Fruit fly (Drosophila melanogaster) whole organism, embryonic: ENCODE data around the gene CG10638.
A peak's percentile ranks its signal among the peaks of the same experiment; 100 is the strongest.

ENCODE experiments used
- Asciz ChIP-seq: fragments of 200-800 bp; sonication (Bioruptor generic); optimal IDR thresholded peaks from 2 replicates; lab custom pipeline; 2017; ENCODE audit warnings: missing biosample characterization, mild to moderate bottlenecking, missing genetic modification characterization, missing genetic modification reagents
- B-H1 ChIP-seq: fragments of 200-800 bp; sonication (Bioruptor generic); IDR thresholded peaks from 3 replicates; pipeline ENCODE4 v1.3.6; 2022; ENCODE audit warnings: missing biosample characterization, missing genetic modification characterization
- BEAF-32 ChIP-seq: fragments of 200-800 bp; sonication (Bioruptor generic); optimal IDR thresholded peaks from 3 replicates; lab custom pipeline; 2017; ENCODE audit warnings: missing biosample characterization, missing genetic modification characterization, mild to moderate bottlenecking, moderate library complexity, missing genetic modification reagents
- CG1024 ChIP-seq: fragments of 200-800 bp; sonication (Bioruptor generic); IDR thresholded peaks from 2 replicates; pipeline ENCODE4 v1.3.6; 2022; ENCODE audit warnings: missing biosample characterization, missing genetic modification characterization
- CG10274 ChIP-seq: fragments of 200-800 bp; sonication (Bioruptor generic); optimal IDR thresholded peaks from 3 replicates; lab custom pipeline; 2017; ENCODE audit warnings: missing biosample characterization, mild to moderate bottlenecking, missing genetic modification characterization
- CG10543 ChIP-seq: fragments of 200-800 bp; sonication (Bioruptor generic); optimal IDR thresholded peaks from 3 replicates; lab custom pipeline; 2017; ENCODE audit warnings: missing biosample characterization, mild to moderate bottlenecking, missing genetic modification characterization, moderate library complexity
- CG10979 ChIP-seq: fragments of 200-800 bp; sonication (Bioruptor generic); optimal IDR thresholded peaks from 2 replicates; lab custom pipeline; 2018; ENCODE audit warnings: missing biosample characterization, mild to moderate bottlenecking, missing genetic modification characterization, moderate library complexity
- CG12155 ChIP-seq: fragments of 200-800 bp; sonication (Bioruptor generic); optimal IDR thresholded peaks from 3 replicates; lab custom pipeline; 2016; ENCODE audit warnings: missing biosample characterization, missing genetic modification characterization
- CG12744 ChIP-seq: fragments of 200-800 bp; sonication (Bioruptor generic); optimal IDR thresholded peaks from 2 replicates; lab custom pipeline; 2016; ENCODE audit warnings: missing biosample characterization, missing genetic modification characterization
- CG13424 ChIP-seq: fragments of 200-800 bp; sonication (Bioruptor generic); optimal IDR thresholded peaks from 2 replicates; lab custom pipeline; 2019; ENCODE audit warnings: missing biosample characterization, mild to moderate bottlenecking, missing genetic modification characterization, moderate library complexity
- CG13624 ChIP-seq: fragments of 200-800 bp; sonication (Bioruptor generic); optimal IDR thresholded peaks from 2 replicates; lab custom pipeline; 2016; ENCODE audit warnings: missing biosample characterization, missing genetic modification characterization
- CG14710 ChIP-seq: fragments of 200-800 bp; sonication (Bioruptor generic); optimal IDR thresholded peaks from 3 replicates; lab custom pipeline; 2019; ENCODE audit warnings: missing biosample characterization, mild to moderate bottlenecking, missing genetic modification characterization, moderate library complexity
- CG17612 ChIP-seq: fragments of 200-800 bp; sonication (Bioruptor generic); IDR thresholded peaks from 2 replicates; pipeline ENCODE4 v1.3.6; 2022; ENCODE audit warnings: missing biosample characterization, missing genetic modification characterization
- CG17802 ChIP-seq: fragments of 200-800 bp; sonication (Bioruptor generic); optimal IDR thresholded peaks from 2 replicates; lab custom pipeline; 2018; ENCODE audit warnings: missing biosample characterization, mild to moderate bottlenecking, missing genetic modification characterization, moderate library complexity
- CG2678 ChIP-seq: fragments of 200-800 bp; sonication (Bioruptor generic); optimal IDR thresholded peaks from 3 replicates; lab custom pipeline; 2019; ENCODE audit warnings: missing biosample characterization, mild to moderate bottlenecking, missing genetic modification characterization, moderate library complexity
- CG2889 ChIP-seq: fragments of 200-800 bp; sonication (Bioruptor generic); IDR thresholded peaks from 3 replicates; pipeline ENCODE4 v1.3.6; 2022; ENCODE audit warnings: missing biosample characterization, missing genetic modification characterization
- CG30020 ChIP-seq: fragments of 200-800 bp; optimal IDR thresholded peaks from 2 replicates; lab custom pipeline; 2019; ENCODE audit warnings: missing biosample characterization, mild to moderate bottlenecking, missing genetic modification characterization, moderate library complexity
- CG30431 ChIP-seq: fragments of 200-800 bp; sonication (Bioruptor generic); optimal IDR thresholded peaks from 2 replicates; lab custom pipeline; 2017; ENCODE audit warnings: missing biosample characterization, missing genetic modification characterization
- CG3163 ChIP-seq: fragments of 200-800 bp; sonication (Bioruptor generic); optimal IDR thresholded peaks from 3 replicates; lab custom pipeline; 2016; ENCODE audit warnings: missing biosample characterization, missing genetic modification characterization
- CG33557 ChIP-seq: fragments of 200-800 bp; sonication (Bioruptor generic); optimal IDR thresholded peaks from 2 replicates; lab custom pipeline; 2019; ENCODE audit warnings: missing biosample characterization, mild to moderate bottlenecking, missing genetic modification characterization, moderate library complexity
- CG4707 ChIP-seq: fragments of 200-800 bp; sonication (Bioruptor generic); optimal IDR thresholded peaks from 2 replicates; lab custom pipeline; 2018; ENCODE audit warnings: missing biosample characterization, mild to moderate bottlenecking, missing genetic modification characterization, moderate library complexity
- CG6254 ChIP-seq: fragments of 200-800 bp; sonication (Bioruptor generic); optimal IDR thresholded peaks from 3 replicates; lab custom pipeline; 2017; ENCODE audit warnings: mild to moderate bottlenecking, missing biosample characterization, missing genetic modification reagents, missing genetic modification characterization
- CG7556 ChIP-seq: fragments of 200-800 bp; sonication (Bioruptor generic); optimal IDR thresholded peaks from 2 replicates; lab custom pipeline; 2017; ENCODE audit warnings: missing biosample characterization, mild to moderate bottlenecking, missing genetic modification characterization
- CG9797 ChIP-seq: fragments of 200-800 bp; sonication (Bioruptor generic); optimal IDR thresholded peaks from 3 replicates; lab custom pipeline; 2018; ENCODE audit warnings: missing biosample characterization, mild to moderate bottlenecking, missing genetic modification characterization
- Chrac-16 ChIP-seq: fragments of 200-800 bp; sonication (Bioruptor generic); optimal IDR thresholded peaks from 3 replicates; lab custom pipeline; 2016; ENCODE audit warnings: missing biosample characterization, missing genetic modification characterization
- D ChIP-seq, 2 experiments: fragments of 200-800 bp in 1 of 2; fragments of >200 bp in 1 of 2; sonication (Bioruptor generic) in 1 of 2; optimal IDR thresholded peaks; 2 replicates in 1 of 2; 3 replicates in 1 of 2; lab custom pipeline; 2017; ENCODE audit warnings: mild to moderate bottlenecking in 1 of 2, missing biosample characterization in 1 of 2, missing genetic modification characterization in 1 of 2, missing genetic modification reagents in 1 of 2
- E2f2 ChIP-seq: fragments of 200-800 bp; sonication (Bioruptor generic); IDR thresholded peaks from 2 replicates; pipeline ENCODE4 v1.3.6; 2022; ENCODE audit warnings: missing biosample characterization, missing genetic modification characterization
- Fer1 ChIP-seq: fragments of 200-800 bp; sonication (Bioruptor generic); optimal IDR thresholded peaks from 2 replicates; lab custom pipeline; 2017; ENCODE audit warnings: missing biosample characterization, mild to moderate bottlenecking, missing genetic modification characterization
- Mes4 ChIP-seq: fragments of 200-800 bp; sonication (Bioruptor generic); optimal IDR thresholded peaks from 2 replicates; lab custom pipeline; 2016; ENCODE audit warnings: missing biosample characterization, missing genetic modification characterization
- Nf-YA ChIP-seq: fragments of 200-800 bp; sonication (Bioruptor generic); IDR thresholded peaks from 2 replicates; pipeline ENCODE4 v1.3.6; 2022; ENCODE audit warnings: missing biosample characterization, missing genetic modification characterization
- Ptx1 ChIP-seq: fragments of 200-800 bp; sonication (Bioruptor generic); IDR thresholded peaks from 2 replicates; pipeline ENCODE4 v1.3.6; 2022; ENCODE audit warnings: missing biosample characterization, missing genetic modification characterization
- Sox102F ChIP-seq: fragments of 200-800 bp; sonication (Bioruptor generic); optimal IDR thresholded peaks from 2 replicates; lab custom pipeline; 2018; ENCODE audit warnings: missing biosample characterization, mild to moderate bottlenecking, missing genetic modification characterization, moderate library complexity
- YL-1 ChIP-seq: fragments of 200-800 bp; sonication (Bioruptor generic); optimal IDR thresholded peaks from 3 replicates; lab custom pipeline; 2017; ENCODE audit warnings: missing biosample characterization, mild to moderate bottlenecking, missing genetic modification characterization
- al ChIP-seq: fragments of 200-800 bp; sonication (Bioruptor generic); IDR thresholded peaks from 2 replicates; pipeline ENCODE4 v1.3.6; 2022; ENCODE audit warnings: missing biosample characterization, missing genetic modification characterization
- ase ChIP-seq: fragments of 200-800 bp; sonication (Bioruptor generic); IDR thresholded peaks from 3 replicates; pipeline ENCODE4 v1.3.6; 2022; ENCODE audit warnings: missing biosample characterization, missing genetic modification characterization
- cas ChIP-seq: fragments of 200-800 bp; sonication (Bioruptor generic); IDR thresholded peaks from 2 replicates; pipeline ENCODE4 v1.3.6; 2022; ENCODE audit warnings: missing biosample characterization, missing genetic modification characterization
- dmrt11E ChIP-seq: fragments of 200-800 bp; sonication (Bioruptor generic); optimal IDR thresholded peaks from 3 replicates; lab custom pipeline; 2018; ENCODE audit warnings: missing biosample characterization, mild to moderate bottlenecking, missing genetic modification characterization, moderate library complexity
- gfzf ChIP-seq: fragments of 200-800 bp; sonication (Bioruptor generic); optimal IDR thresholded peaks from 2 replicates; lab custom pipeline; 2016; ENCODE audit warnings: missing biosample characterization, mild to moderate bottlenecking, missing genetic modification characterization, moderate library complexity
- hb ChIP-seq: fragments of 200-800 bp; sonication (Bioruptor generic); IDR thresholded peaks from 3 replicates; pipeline ENCODE4 v1.3.6; 2022; ENCODE audit warnings: missing biosample characterization, missing genetic modification characterization; ENCODE audit not compliant: partially characterized antibody
- inv ChIP-seq: fragments of 200-800 bp; sonication (Bioruptor generic); IDR thresholded peaks from 2 replicates; pipeline ENCODE4 v1.3.6; 2022; ENCODE audit warnings: missing biosample characterization, missing genetic modification characterization; ENCODE audit not compliant: partially characterized antibody
- jumu ChIP-seq: fragments of 200-800 bp; sonication (Bioruptor generic); optimal IDR thresholded peaks from 3 replicates; lab custom pipeline; 2016; ENCODE audit warnings: missing biosample characterization, missing genetic modification characterization
- maf-S ChIP-seq: fragments of 200-800 bp; sonication (Bioruptor generic); optimal IDR thresholded peaks from 2 replicates; lab custom pipeline; 2016; ENCODE audit warnings: missing biosample characterization, missing genetic modification characterization
- pnt ChIP-seq: fragments of 200-800 bp; sonication (Bioruptor generic); optimal IDR thresholded peaks from 3 replicates; lab custom pipeline; 2016; ENCODE audit warnings: missing biosample characterization, missing genetic modification characterization
- sens-2 ChIP-seq: fragments of 200-800 bp; sonication (Bioruptor generic); IDR thresholded peaks from 2 replicates; pipeline ENCODE4 v1.3.6; 2022; ENCODE audit warnings: missing biosample characterization, missing genetic modification characterization
- sima ChIP-seq: fragments of 200-800 bp; sonication (Bioruptor generic); optimal IDR thresholded peaks from 2 replicates; lab custom pipeline; 2016; ENCODE audit warnings: missing biosample characterization, missing genetic modification characterization
- slou ChIP-seq: fragments of 200-800 bp; sonication (Bioruptor generic); optimal IDR thresholded peaks from 3 replicates; lab custom pipeline; 2016; ENCODE audit warnings: missing biosample characterization, missing genetic modification characterization
- sqz ChIP-seq: fragments of 200-800 bp; sonication (Bioruptor generic); optimal IDR thresholded peaks from 3 replicates; lab custom pipeline; 2018; ENCODE audit warnings: missing biosample characterization, mild to moderate bottlenecking, missing genetic modification characterization
- stc ChIP-seq: fragments of 200-800 bp; sonication (Bioruptor generic); IDR thresholded peaks from 2 replicates; pipeline ENCODE4 v1.3.6; 2022; ENCODE audit warnings: missing biosample characterization, missing genetic modification characterization
- vvl ChIP-seq: fragments of 200-800 bp; sonication (Bioruptor generic); IDR thresholded peaks from 2 replicates; pipeline ENCODE4 v1.3.6; 2022; ENCODE audit warnings: missing biosample characterization, missing genetic modification characterization
- wek ChIP-seq: fragments of 200-800 bp; sonication (Bioruptor generic); optimal IDR thresholded peaks from 3 replicates; lab custom pipeline; 2018; ENCODE audit warnings: missing biosample characterization, mild to moderate bottlenecking, missing genetic modification characterization, moderate library complexity
- zf30C ChIP-seq: fragments of 200-800 bp; sonication (Bioruptor generic); optimal IDR thresholded peaks from 3 replicates; lab custom pipeline; 2018; ENCODE audit warnings: missing biosample characterization, mild to moderate bottlenecking, missing genetic modification characterization

Gene CG10638

DNA sequence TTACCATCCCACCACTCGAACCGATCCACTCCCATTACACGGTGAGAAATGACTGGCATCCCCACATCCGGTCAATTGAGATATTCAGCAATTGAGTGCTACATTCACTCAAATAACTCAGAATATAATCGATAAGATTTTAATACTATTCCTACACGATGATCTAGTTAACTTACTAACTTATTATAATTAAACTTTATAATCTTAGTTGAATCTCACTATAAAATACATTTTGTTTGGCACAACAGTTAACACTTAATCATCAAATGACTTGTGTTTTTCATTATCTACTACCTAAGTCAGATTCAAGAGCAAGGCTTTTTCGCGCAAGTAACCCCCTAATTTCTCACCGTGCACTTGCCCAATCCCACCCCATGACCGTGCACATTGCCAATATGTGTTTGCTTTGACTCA is 5.8 kb downstream of the CG10638 start (continued):
- TF ChIP-seq CG9797 (GFP tag; lab: Kevin White, UChicago) (no peak), CG10543 (peak; percentile 7), maf-S (GFP tag; lab: Kevin White, UChicago) (no peak), CG13624 (GFP tag; lab: Kevin White, UChicago) (no peak), CG3163 (GFP tag; lab: Kevin White, UChicago) (no peak), Chrac-16 (no peak), sima (GFP tag; lab: Kevin White, UChicago) (no peak), wek (no peak), hb (no peak), al (GFP tag; lab: Robert Waterston, UW) (no peak), ase (GFP tag; lab: Robert Waterston, UW) (no peak), zf30C (GFP tag; lab: Kevin White, UChicago) (peak; percentile 47), CG10979 (tag; lab: Kevin White, UChicago) (peak; percentile 54), dmrt11E (peak; percentile 16), Fer1 (peak; percentile 35), slou (GFP tag; lab: Kevin White, UChicago) (no peak), Ptx1 (0 out of 2 replicates have a peak, but pooled peaks have one; percentile 27), pnt (GFP tag; lab: Kevin White, UChicago) (no peak), jumu (GFP tag; lab: Kevin White, UChicago) (no peak), CG1024 (GFP tag; lab: Robert Waterston, UW) (no peak), CG7556 (GFP tag; lab: Kevin White, UChicago) (peak; percentile 56), CG30431 (GFP tag; lab: Kevin White, UChicago) (peak; percentile 25), CG2889 (GFP tag; lab: Robert Waterston, UW) (no peak), cas (GFP tag; lab: Robert Waterston, UW) (no peak), Mes4 (no peak), Sox102F (peak; percentile 47), stc (GFP tag; lab: Robert Waterston, UW) (no peak), CG14710 (tag; lab: Kevin White, UChicago) (peak; percentile 24), sens-2 (GFP tag; lab: Robert Waterston, UW) (no peak), Asciz (GFP tag; lab: Kevin White, UChicago) (no peak), CG17802 (tag; lab: Kevin White, UChicago) (no peak), CG30020 (tag; lab: Kevin White, UChicago) (no peak), CG17612 (GFP tag; lab: Robert Waterston, UW) (no peak), D (optimal IDR thresholded peaks at IDR 0.05; lab: Kevin White, UChicago) (no peak), D (GFP tag; optimal IDR thresholded peaks at IDR 0.05; lab: Kevin White, UChicago) (peak; percentile 40), CG12744 (GFP tag; lab: Kevin White, UChicago) (no peak), vvl (GFP tag; lab: Robert Waterston, UW) (0 out of 2 replicates have a peak, but pooled peaks have one; percentile 19), CG10274 (peak; percentile 24), CG12155 (no peak), CG6254 (GFP tag; lab: Kevin White, UChicago) (no peak), inv (GFP tag; lab: Robert Waterston, UW) (no peak), CG33557 (no peak), CG4707 (no peak), gfzf (no peak), YL-1 (GFP tag; lab: Kevin White, UChicago) (no peak), BEAF-32 (GFP tag; lab: Kevin White, UChicago) (no peak), CG13424 (tag; lab: Kevin White, UChicago) (peak; percentile 62), E2f2 (GFP tag; lab: Robert Waterston, UW) (no peak), sqz (GFP tag; lab: Kevin White, UChicago) (no peak), B-H1 (GFP tag; lab: Robert Waterston, UW) (no peak), CG2678 (tag; lab: Kevin White, UChicago) (peak; percentile 72), Nf-YA (GFP tag; lab: Robert Waterston, UW) (no peak)
